Fruit fly (Drosophila melanogaster) whole organism, prepupa: ENCODE data around the gene CG7988.

Experiments used
- CG10669 ChIP-seq: fragments of 200-800 bp; sonication (Bioruptor generic); optimal IDR thresholded peaks from 3 replicates; lab custom pipeline; 2018; ENCODE audit warnings: missing biosample characterization, mild to moderate bottlenecking, missing genetic modification characterization, moderate library complexity
- CG11294 ChIP-seq: fragments of 200-800 bp; sonication (Bioruptor generic); IDR thresholded peaks from 2 replicates; pipeline ENCODE4 v1.3.6; 2022; ENCODE audit warnings: missing biosample characterization, missing genetic modification characterization
- CG11762 ChIP-seq: fragments of 200-800 bp; sonication (Bioruptor generic); optimal IDR thresholded peaks from 3 replicates; lab custom pipeline; 2016; ENCODE audit warnings: missing biosample characterization, missing genetic modification characterization; ENCODE audit not compliant: insufficient read depth
- CG11902 ChIP-seq: fragments of 200-800 bp; sonication (Bioruptor generic); optimal IDR thresholded peaks from 3 replicates; lab custom pipeline; 2016; ENCODE audit warnings: missing biosample characterization, missing genetic modification characterization
- CG1621 ChIP-seq: fragments of 200-800 bp; sonication (Bioruptor generic); optimal IDR thresholded peaks from 3 replicates; lab custom pipeline; 2018; ENCODE audit warnings: missing biosample characterization, mild to moderate bottlenecking, missing genetic modification characterization
- CG3032 ChIP-seq: fragments of 200-800 bp; optimal IDR thresholded peaks from 2 replicates; lab custom pipeline; 2019; ENCODE audit warnings: missing biosample characterization, mild to moderate bottlenecking, missing genetic modification characterization, moderate library complexity
- CG31627 ChIP-seq: fragments of 200-800 bp; sonication (Bioruptor generic); optimal IDR thresholded peaks from 3 replicates; lab custom pipeline; 2016; ENCODE audit warnings: missing biosample characterization, missing genetic modification characterization
- CG3919 ChIP-seq: fragments of 200-800 bp; sonication (Bioruptor generic); optimal IDR thresholded peaks from 3 replicates; lab custom pipeline; 2016; ENCODE audit warnings: missing biosample characterization, missing genetic modification characterization
- CG4318 ChIP-seq: fragments of 200-800 bp; sonication (Bioruptor generic); optimal IDR thresholded peaks from 3 replicates; lab custom pipeline; 2017; ENCODE audit warnings: missing biosample characterization, mild to moderate bottlenecking, missing genetic modification characterization
- CG6163 ChIP-seq: fragments of 200-800 bp; sonication (Bioruptor generic); IDR thresholded peaks from 3 replicates; pipeline ENCODE4 v1.3.6; 2022; ENCODE audit warnings: missing biosample characterization, missing genetic modification characterization
- CG6276 ChIP-seq: fragments of 200-800 bp; sonication (Bioruptor generic); optimal IDR thresholded peaks from 2 replicates; lab custom pipeline; 2017; ENCODE audit warnings: missing biosample characterization, mild to moderate bottlenecking, missing genetic modification characterization
- CG6808 ChIP-seq: fragments of 200-800 bp; sonication (Bioruptor generic); optimal IDR thresholded peaks from 3 replicates; lab custom pipeline; 2017; ENCODE audit warnings: missing biosample characterization, missing genetic modification characterization, mild to moderate bottlenecking, moderate library complexity, missing genetic modification reagents
- CG6854 ChIP-seq: fragments of 200-800 bp; sonication (Bioruptor generic); optimal IDR thresholded peaks from 2 replicates; lab custom pipeline; 2017; ENCODE audit warnings: missing biosample characterization, mild to moderate bottlenecking, missing genetic modification characterization
- CG8319 ChIP-seq: fragments of 200-800 bp; sonication (Bioruptor generic); optimal IDR thresholded peaks from 3 replicates; lab custom pipeline; 2016; ENCODE audit warnings: missing biosample characterization, missing genetic modification characterization
- CG8632 ChIP-seq: fragments of 200-800 bp; sonication (Bioruptor generic); optimal IDR thresholded peaks from 3 replicates; lab custom pipeline; 2016; ENCODE audit warnings: missing biosample characterization, missing genetic modification characterization
- Eip78C ChIP-seq: fragments of 200-800 bp; sonication (Bioruptor generic); peaks from one replicate; lab custom pipeline; 2016; ENCODE audit warnings: missing biosample characterization, missing genetic modification characterization
- Ets21C ChIP-seq: fragments of 200-800 bp; sonication (Bioruptor generic); optimal IDR thresholded peaks from 3 replicates; lab custom pipeline; 2016; ENCODE audit warnings: missing biosample characterization, missing genetic modification characterization
- Ets96B ChIP-seq: fragments of 200-800 bp; optimal IDR thresholded peaks from 2 replicates; lab custom pipeline; 2019; ENCODE audit warnings: missing biosample characterization, mild to moderate bottlenecking, missing genetic modification characterization, moderate library complexity
- Hr38 ChIP-seq: sonication (Bioruptor generic); optimal IDR thresholded peaks from 2 replicates; lab custom pipeline; 2016; ENCODE audit warnings: missing biosample characterization, missing genetic modification characterization
- Hr39 ChIP-seq: fragments of 200-800 bp; sonication (Bioruptor generic); optimal IDR thresholded peaks from 2 replicates; lab custom pipeline; 2016; ENCODE audit warnings: missing biosample characterization, missing genetic modification characterization
- Lpt ChIP-seq: fragments of 200-800 bp; sonication (Bioruptor generic); optimal IDR thresholded peaks from 3 replicates; lab custom pipeline; 2016; ENCODE audit warnings: missing biosample characterization, missing genetic modification characterization
- Met ChIP-seq: fragments of 200-800 bp; sonication (Bioruptor generic); optimal IDR thresholded peaks from 3 replicates; lab custom pipeline; 2016; ENCODE audit warnings: missing biosample characterization, missing genetic modification characterization
- OdsH ChIP-seq: fragments of 200-800 bp; sonication (Bioruptor generic); optimal IDR thresholded peaks from 3 replicates; lab custom pipeline; 2016; ENCODE audit warnings: missing biosample characterization, missing genetic modification characterization
- Smox ChIP-seq: fragments of 200-800 bp; sonication (Bioruptor generic); optimal IDR thresholded peaks from 3 replicates; lab custom pipeline; 2016; ENCODE audit warnings: missing biosample characterization, missing genetic modification characterization
- Sox102F ChIP-seq: fragments of 200-800 bp; sonication (Bioruptor generic); optimal IDR thresholded peaks from 2 replicates; lab custom pipeline; 2016; ENCODE audit warnings: missing biosample characterization, mild to moderate bottlenecking, missing genetic modification characterization
- Sox14 ChIP-seq: fragments of 200-800 bp; sonication (Bioruptor generic); optimal IDR thresholded peaks from 3 replicates; lab custom pipeline; 2016; ENCODE audit warnings: missing biosample characterization, missing genetic modification characterization
- Sox15 ChIP-seq: fragments of 200-800 bp; sonication (Bioruptor generic); optimal IDR thresholded peaks from 3 replicates; lab custom pipeline; 2016; ENCODE audit warnings: missing biosample characterization, missing genetic modification characterization
- achi ChIP-seq: fragments of 200-800 bp; sonication (Bioruptor generic); optimal IDR thresholded peaks from 3 replicates; lab custom pipeline; 2016; ENCODE audit warnings: missing biosample characterization, missing genetic modification characterization
- acj6 ChIP-seq: fragments of 200-800 bp; sonication (Bioruptor generic); optimal IDR thresholded peaks from 3 replicates; lab custom pipeline; 2016; ENCODE audit warnings: missing biosample characterization, missing genetic modification characterization
- cyc ChIP-seq: fragments of 200-800 bp; sonication (Bioruptor generic); optimal IDR thresholded peaks from 3 replicates; lab custom pipeline; 2016; ENCODE audit warnings: missing biosample characterization, missing genetic modification characterization
- dac ChIP-seq: fragments of 200-800 bp; sonication (Bioruptor generic); optimal IDR thresholded peaks from 2 replicates; lab custom pipeline; 2017; ENCODE audit warnings: missing biosample characterization, mild to moderate bottlenecking, missing genetic modification characterization
- eg ChIP-seq: fragments of 200-800 bp; sonication (Bioruptor generic); IDR thresholded peaks from 3 replicates; pipeline ENCODE4 v1.3.6; 2022; ENCODE audit warnings: missing biosample characterization, missing genetic modification characterization
- fd59A ChIP-seq: fragments of 200-800 bp; sonication (Bioruptor generic); optimal IDR thresholded peaks from 2 replicates; lab custom pipeline; 2017; ENCODE audit warnings: missing biosample characterization, mild to moderate bottlenecking, missing genetic modification characterization, missing genetic modification reagents
- fd85E ChIP-seq: fragments of 200-800 bp; sonication (Bioruptor generic); optimal IDR thresholded peaks from 3 replicates; lab custom pipeline; 2016; ENCODE audit warnings: missing biosample characterization, missing genetic modification characterization
- fkh ChIP-seq: fragments of 200-800 bp; sonication (Bioruptor generic); optimal IDR thresholded peaks from 3 replicates; lab custom pipeline; 2017; ENCODE audit warnings: missing biosample characterization, mild to moderate bottlenecking, missing genetic modification characterization, moderate library complexity
- net ChIP-seq: fragments of 200-800 bp; sonication (Bioruptor generic); optimal IDR thresholded peaks from 3 replicates; lab custom pipeline; 2016; ENCODE audit warnings: missing biosample characterization, missing genetic modification characterization
- salr ChIP-seq, 2 experiments: fragments of 200-800 bp; sonication (Bioruptor generic); optimal IDR thresholded peaks; 3 replicates each; lab custom pipeline; 2016 to 2018; ENCODE audit warnings: missing biosample characterization in 2 of 2, missing genetic modification characterization in 2 of 2, mild to moderate bottlenecking in 1 of 2
- ss ChIP-seq, 2 experiments: fragments of 200-800 bp; sonication (Bioruptor generic); optimal IDR thresholded peaks; 2 replicates in 1 of 2; 3 replicates in 1 of 2; lab custom pipeline; 2017 to 2018; ENCODE audit warnings: mild to moderate bottlenecking in 2 of 2, missing biosample characterization in 2 of 2, missing genetic modification characterization in 2 of 2, moderate library complexity in 1 of 2
- svp ChIP-seq: fragments of 200-800 bp; sonication (Bioruptor generic); peaks from one replicate; lab custom pipeline; 2016; ENCODE audit warnings: missing biosample characterization, missing genetic modification characterization
- topi ChIP-seq: fragments of 200-800 bp; sonication (Bioruptor generic); optimal IDR thresholded peaks from 3 replicates; lab custom pipeline; 2016; ENCODE audit warnings: missing biosample characterization, missing genetic modification characterization

Gene CG7988

dm6 chr3R:18188702-18189125, 31.6 kb upstream of the CG7988 start, which contains the start of the genes CG12321 and MED17 (continued):
- TF ChIP-seq acj6 (GFP tag; lab: Kevin White, UChicago) (peak; percentile 93), CG4318 (GFP tag; lab: Kevin White, UChicago) (peak; percentile 88), CG6163 (peak; percentile 77), Sox102F (no peak), Lpt (GFP tag; lab: Kevin White, UChicago) (peak; percentile 79), Met (peak; percentile 82), achi (GFP tag; lab: Kevin White, UChicago) (peak; percentile 88), CG6854 (GFP tag; lab: Kevin White, UChicago) (peak; percentile 37), svp (GFP tag; lab: Kevin White, UChicago) (no peak), cyc (GFP tag; lab: Kevin White, UChicago) (peak; percentile 80), Eip78C (GFP tag; lab: Kevin White, UChicago) (peak; percentile 91), CG8319 (GFP tag; lab: Kevin White, UChicago) (peak; percentile 75), topi (peak; percentile 77), CG10669 (peak; percentile 78), CG31627 (peak; percentile 83), CG3032 (tag; lab: Kevin White, UChicago) (peak; percentile 84), Smox (GFP tag; lab: Kevin White, UChicago) (no peak), CG3919 (GFP tag; lab: Kevin White, UChicago) (peak; percentile 88), CG11762 (GFP tag; lab: Kevin White, UChicago) (peak; percentile 75)

DNA sequence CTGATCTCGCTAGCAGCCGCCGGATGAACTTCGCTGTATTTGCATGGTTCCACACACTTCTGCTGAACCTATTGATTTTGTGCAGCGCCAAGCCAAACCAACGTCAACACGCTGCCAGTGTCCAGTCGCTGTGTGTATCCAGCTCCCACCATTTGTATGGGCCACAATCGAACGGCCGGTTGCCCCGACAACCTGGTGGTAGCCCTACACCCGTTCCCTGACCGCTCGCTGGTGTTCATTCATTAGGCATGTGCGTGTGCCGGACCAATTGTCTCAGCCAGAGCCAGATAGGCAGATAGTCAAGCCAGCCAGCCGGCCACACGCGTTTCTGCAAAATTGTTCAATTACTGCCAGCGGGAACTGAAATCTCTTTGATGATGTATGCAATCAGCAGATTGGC, 28.5 kb upstream of the CG7988 start, which contains the start of gene CG14313:
Gene CG14313, minus strand, starts transcription at position 101 of the 400 bp plus-strand sequence.
- TF ChIP-seq salr (GFP tag; optimal IDR thresholded peaks at IDR 0.05; lab: Kevin White, UChicago) (no peak), CG11902 (no peak), Smox (GFP tag; lab: Kevin White, UChicago) (no peak), CG8319 (GFP tag; lab: Kevin White, UChicago) (no peak), CG31627 (no peak), ss (GFP tag; optimal IDR thresholded peaks at IDR 0.05; lab: Kevin White, UChicago) (peak in 1 of 2 experiments; percentile 55), topi (no peak), Hr38 (GFP tag; lab: Kevin White, UChicago) (no peak)
- TF ChIP-seq, all 60 proteins: peak for 1

dm6 chr3R:18195295-18195694, 25.0 kb upstream of the CG7988 start:
- no peak for TF ChIP-seq CG1621 (tag; lab: Kevin White, UChicago)
- TF ChIP-seq CG4318 (GFP tag; lab: Kevin White, UChicago): no peak
- TF ChIP-seq CG6808: no peak
- TF ChIP-seq fd85E: no peak
- TF ChIP-seq Eip78C (GFP tag; lab: Kevin White, UChicago): no peak
- no peak for TF ChIP-seq topi
- no peak for TF ChIP-seq CG31627
- TF ChIP-seq salr (GFP tag; optimal IDR thresholded peaks at IDR 0.05; lab: Kevin White, UChicago): no peak
- TF ChIP-seq Ets96B (tag; lab: Kevin White, UChicago): no peak
- TF ChIP-seq Ets21C (GFP tag; lab: Kevin White, UChicago): no peak
- TF ChIP-seq, all 60 proteins: peak for 0

DNA sequence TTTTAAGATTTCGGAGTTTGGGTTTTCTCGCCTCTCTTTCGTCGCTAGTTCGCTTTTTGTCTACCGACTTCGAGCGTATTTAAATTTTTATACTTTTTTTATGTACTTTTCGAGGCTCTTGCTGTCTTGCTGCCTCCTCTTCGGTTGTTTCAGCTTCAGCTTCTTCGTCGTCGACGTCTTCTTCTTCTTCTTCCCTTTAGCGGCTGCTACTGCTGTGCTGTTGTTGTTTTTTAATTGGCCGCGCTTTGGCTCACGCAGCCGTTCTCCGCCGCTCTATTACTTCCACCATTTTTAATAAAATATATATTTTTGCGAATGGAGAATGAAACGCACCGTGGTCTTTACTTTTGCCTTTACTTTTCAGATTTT, 23.7 kb upstream of the CG7988 start:
- TF ChIP-seq ss (GFP tag; optimal IDR thresholded peaks at IDR 0.05; lab: Kevin White, UChicago) (no peak), svp (GFP tag; lab: Kevin White, UChicago) (no peak), Met (no peak), topi (no peak), eg (GFP tag; lab: Robert Waterston, UW) (no peak), CG6276 (no peak)
- TF ChIP-seq, all 60 proteins: peak for 0

dm6 chr3R:18196991-18197801, 23.1 kb upstream of the CG7988 start:
- TF ChIP-seq Met (peak; percentile 62), CG8632 (GFP tag; lab: Kevin White, UChicago) (peak; percentile 59), Sox15 (GFP tag; lab: Kevin White, UChicago) (peak; percentile 49), svp (GFP tag; lab: Kevin White, UChicago) (peak; percentile 82), net (GFP tag; lab: Kevin White, UChicago) (peak; percentile 81), Hr39 (GFP tag; lab: Kevin White, UChicago) (peak; percentile 45), ss (GFP tag; optimal IDR thresholded peaks at IDR 0.05; lab: Kevin White, UChicago) (peak; percentile 95 to 96), CG3032 (tag; lab: Kevin White, UChicago) (peak; percentile 76), CG11294 (GFP tag; lab: Robert Waterston, UW) (no peak), CG1621 (tag; lab: Kevin White, UChicago) (peak; percentile 91), OdsH (peak; percentile 58), Sox102F (peak; percentile 50), Ets21C (GFP tag; lab: Kevin White, UChicago) (peak; percentile 41), Sox14 (GFP tag; lab: Kevin White, UChicago) (peak; percentile 59), fd59A (peak; percentile 34), dac (GFP tag; lab: Kevin White, UChicago) (peak; percentile 55), cyc (GFP tag; lab: Kevin White, UChicago) (peak; percentile 17), CG31627 (peak; percentile 58), CG6808 (peak; percentile 86), salr (GFP tag; optimal IDR thresholded peaks at IDR 0.05; lab: Kevin White, UChicago) (peak; percentile 64 to 75), fkh (GFP tag; lab: Kevin White, UChicago) (peak; percentile 17), fd85E (peak; percentile 33)
